Fruit fly (Drosophila melanogaster) whole organism, embryonic: ENCODE results near the gene CNMa.
A peak's percentile ranks its signal among the peaks of the same experiment; 100 is the strongest.

Experiments
- CG17802 ChIP-seq: fragments of 200-800 bp; sonication (Bioruptor generic); optimal IDR thresholded peaks from 2 replicates; lab custom pipeline; 2018; ENCODE audit warnings: missing biosample characterization, mild to moderate bottlenecking, missing genetic modification characterization, moderate library complexity
- CG2120 ChIP-seq: fragments of 200-800 bp; sonication (Bioruptor generic); optimal IDR thresholded peaks from 3 replicates; lab custom pipeline; 2016; ENCODE audit warnings: missing biosample characterization, missing genetic modification characterization
- CG4328 ChIP-seq: fragments of 200-800 bp; sonication (Bioruptor generic); optimal IDR thresholded peaks from 3 replicates; lab custom pipeline; 2017; ENCODE audit warnings: missing biosample characterization, missing genetic modification reagents, missing genetic modification characterization
- CG4820 ChIP-seq: fragments of 200-800 bp; sonication (Bioruptor generic); optimal IDR thresholded peaks from 3 replicates; lab custom pipeline; 2016; ENCODE audit warnings: missing biosample characterization, missing genetic modification characterization
- CG7839 ChIP-seq: fragments of 200-800 bp; sonication (Bioruptor generic); optimal IDR thresholded peaks from 3 replicates; lab custom pipeline; 2018; ENCODE audit warnings: missing biosample characterization, mild to moderate bottlenecking, missing genetic modification characterization, moderate library complexity
- Hr78 ChIP-seq, 2 experiments: fragments of 200-800 bp in 1 of 2; fragments of >200 bp in 1 of 2; sonication (Bioruptor generic) in 1 of 2; optimal IDR thresholded peaks; 2 replicates each; lab custom pipeline; 2017 to 2019; ENCODE audit warnings: missing biosample characterization in 2 of 2, missing genetic modification characterization in 2 of 2, mild to moderate bottlenecking in 1 of 2, moderate library complexity in 1 of 2
- Spps ChIP-seq: fragments of 200-800 bp; sonication (Bioruptor generic); optimal IDR thresholded peaks from 2 replicates; lab custom pipeline; 2018; ENCODE audit warnings: missing biosample characterization, mild to moderate bottlenecking, missing genetic modification characterization
- Xbp1 ChIP-seq: fragments of 200-800 bp; sonication (Bioruptor generic); optimal IDR thresholded peaks from 3 replicates; lab custom pipeline; 2016; ENCODE audit warnings: missing biosample characterization, mild to moderate bottlenecking, missing genetic modification characterization
- chm ChIP-seq: fragments of 200-800 bp; sonication (Bioruptor generic); IDR thresholded peaks from 2 replicates; pipeline ENCODE4 v1.3.6; 2022; ENCODE audit warnings: missing biosample characterization, missing genetic modification characterization
- da ChIP-seq: fragments of 200-800 bp; sonication (Bioruptor generic); optimal IDR thresholded peaks from 2 replicates; lab custom pipeline; 2016; ENCODE audit warnings: missing biosample characterization, missing genetic modification characterization
- eyg ChIP-seq: fragments of 200-800 bp; sonication (Bioruptor generic); optimal IDR thresholded peaks from 3 replicates; lab custom pipeline; 2016; ENCODE audit warnings: missing biosample characterization, missing genetic modification characterization
- sd ChIP-seq: fragments of 200-800 bp; sonication (Bioruptor generic); optimal IDR thresholded peaks from 3 replicates; lab custom pipeline; 2018; ENCODE audit warnings: missing biosample characterization, mild to moderate bottlenecking, missing genetic modification characterization, moderate library complexity
- tll ChIP-seq, 2 experiments: fragments of 200-800 bp in 1 of 2; fragments of >200 bp in 1 of 2; sonication (Bioruptor generic) in 1 of 2; optimal IDR thresholded peaks; 2 replicates each; lab custom pipeline; 2017 to 2019; ENCODE audit warnings: missing biosample characterization in 2 of 2, missing genetic modification characterization in 2 of 2, mild to moderate bottlenecking in 1 of 2, moderate library complexity in 1 of 2
- ttk ChIP-seq: fragments of 200-800 bp; sonication (Bioruptor generic); IDR thresholded peaks from 2 replicates; pipeline ENCODE4 v2.1.2; 2022; ENCODE audit warnings: missing biosample characterization, missing genetic modification characterization

DNA sequence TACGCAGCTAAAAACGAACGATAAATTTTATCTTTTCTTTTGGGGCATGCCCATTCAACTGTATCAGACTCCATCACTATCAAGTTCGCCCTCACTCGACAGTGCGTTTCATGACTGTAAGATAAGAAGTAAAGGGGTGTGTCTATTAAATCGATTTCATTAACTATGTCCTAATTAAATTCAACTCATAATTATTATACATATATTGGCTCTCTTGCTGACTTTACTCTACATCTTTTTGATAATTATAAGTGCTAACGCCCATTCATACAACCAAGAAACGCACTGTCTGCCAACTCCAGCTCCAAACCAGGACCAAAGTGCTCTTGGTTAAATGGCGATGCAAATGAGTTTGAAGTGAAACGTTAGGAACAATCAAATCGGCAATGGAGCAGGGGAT is 13.4 kb upstream of the CNMa start:
- TF ChIP-seq chm (GFP tag; lab: Robert Waterston, UW) (no peak), Xbp1 (GFP tag; lab: Kevin White, UChicago) (no peak), Spps (tag; lab: Kevin White, UChicago) (no peak), ttk (peak; percentile 29; the same call in 1 of the 2 replicates), sd (tag; lab: Kevin White, UChicago) (no peak), CG4328 (GFP tag; lab: Kevin White, UChicago) (no peak), CG17802 (tag; lab: Kevin White, UChicago) (peak; percentile 8), CG7839 (no peak), CG2120 (GFP tag; lab: Kevin White, UChicago) (peak; percentile 8), Hr78 (GFP tag; optimal IDR thresholded peaks at IDR 0.05; lab: Kevin White, UChicago) (no peak), CG4820 (GFP tag; lab: Kevin White, UChicago) (no peak), eyg (no peak), tll (GFP tag; optimal IDR thresholded peaks at IDR 0.05; lab: Kevin White, UChicago) (no peak), da (GFP tag; lab: Kevin White, UChicago) (no peak)
